Worm (Caenorhabditis elegans) whole organism, midembryonic: Measurements from ENCODE around the gene Y41E3.7.

Experiments
- T22C8.4 ChIP-seq: fragments of 200-800 bp; sonication (Bioruptor generic); IDR thresholded peaks from 2 replicates; pipeline ENCODE4 v1.3.6; 2022; ENCODE audit warnings: missing genetic modification characterization, missing compliant biosample characterization
- cog-1 ChIP-seq: sonication (generic microtip); optimal IDR thresholded peaks from 2 replicates; lab custom pipeline; 2016; ENCODE audit warnings: missing genetic modification characterization, missing compliant biosample characterization
- flt-1 ChIP-seq: fragments of 200-800 bp; sonication (Bioruptor generic); IDR thresholded peaks from 2 replicates; pipeline ENCODE4 v1.3.6; 2022; ENCODE audit warnings: missing genetic modification characterization, missing compliant biosample characterization
- klf-2 ChIP-seq: fragments of 200-800 bp; sonication (Bioruptor generic); conservative IDR thresholded peaks from 2 replicates; pipeline ENCODE4 v1.3.6; 2022; ENCODE audit warnings: missing genetic modification reagents, missing genetic modification characterization, missing compliant biosample characterization
- med-1 ChIP-seq: sonication (generic microtip); optimal IDR thresholded peaks from 2 replicates; lab custom pipeline; 2017; ENCODE audit warnings: missing genetic modification characterization, mild to moderate bottlenecking, missing compliant biosample characterization, antibody characterized with exemption, missing genetic modification reagents; ENCODE audit not compliant: insufficient read depth
- ref-1 ChIP-seq: fragments of 200-800 bp; sonication (Bioruptor generic); conservative IDR thresholded peaks from 2 replicates; pipeline ENCODE4 v1.3.6; 2022; ENCODE audit warnings: missing genetic modification reagents, missing genetic modification characterization, missing compliant biosample characterization
- tab-1 ChIP-seq: fragments of 200-800 bp; sonication (Bioruptor generic); IDR thresholded peaks from 2 replicates; pipeline ENCODE4 v1.3.6; 2022; ENCODE audit warnings: missing genetic modification characterization, missing compliant biosample characterization
- ztf-23 ChIP-seq: fragments of 200-800 bp; sonication (Bioruptor generic); IDR thresholded peaks from 2 replicates; pipeline ENCODE4 v1.3.6; 2022; ENCODE audit warnings: missing genetic modification reagents, missing genetic modification characterization, missing compliant biosample characterization
- ztf-29 ChIP-seq: fragments of 200-800 bp; sonication (Bioruptor generic); IDR thresholded peaks from 2 replicates; pipeline ENCODE4 v1.3.6; 2022; ENCODE audit warnings: missing genetic modification reagents, missing genetic modification characterization, missing compliant biosample characterization

Y41E3.7 gene

ce11 chrIV:15051045-15051444, 37.2 kb downstream of the Y41E3.7 start:
- TF ChIP-seq flt-1: no peak
- TF ChIP-seq T22C8.4 (GFP tag; lab: Robert Waterston, UW): no peak
- TF ChIP-seq cog-1 (tag; lab: Kevin White, UChicago): no peak
- TF ChIP-seq ztf-29 (GFP tag; lab: Robert Waterston, UW): no peak

- TF ChIP-seq tab-1 (GFP tag; lab: Robert Waterston, UW) (no peak), ztf-29 (GFP tag; lab: Robert Waterston, UW) (no peak), cog-1 (tag; lab: Kevin White, UChicago) (no peak), flt-1 (no peak), T22C8.4 (GFP tag; lab: Robert Waterston, UW) (no peak), ref-1 (GFP tag; lab: Robert Waterston, UW) (no peak), klf-2 (GFP tag; lab: Robert Waterston, UW) (no peak), med-1 (GFP tag; lab: Kevin White, UChicago) (no peak), ztf-23 (GFP tag; lab: Robert Waterston, UW) (no peak)
Observed at ce11 chrIV:15053271-15053670, 39.4 kb downstream of the Y41E3.7 start, which contains the start of gene srt-47. srt-47 (minus strand) TSS chrIV:15053371.

ce11 chrIV:15056081-15056586, 42.3 kb downstream of the Y41E3.7 start, which contains the start of gene Y41E3.19:
Y41E3.19 (plus strand) TSS chrIV:15056131.
- no peak for TF ChIP-seq ztf-23 (GFP tag; lab: Robert Waterston, UW)
- TF ChIP-seq ztf-29 (GFP tag; lab: Robert Waterston, UW): no peak
- no peak for TF ChIP-seq klf-2 (GFP tag; lab: Robert Waterston, UW)
- TF ChIP-seq ref-1 (GFP tag; lab: Robert Waterston, UW): no peak
- no peak for TF ChIP-seq cog-1 (tag; lab: Kevin White, UChicago)
- TF ChIP-seq tab-1 (GFP tag; lab: Robert Waterston, UW): no peak
- no peak for TF ChIP-seq T22C8.4 (GFP tag; lab: Robert Waterston, UW)
- no peak for TF ChIP-seq med-1 (GFP tag; lab: Kevin White, UChicago)
- TF ChIP-seq flt-1: no peak

DNA sequence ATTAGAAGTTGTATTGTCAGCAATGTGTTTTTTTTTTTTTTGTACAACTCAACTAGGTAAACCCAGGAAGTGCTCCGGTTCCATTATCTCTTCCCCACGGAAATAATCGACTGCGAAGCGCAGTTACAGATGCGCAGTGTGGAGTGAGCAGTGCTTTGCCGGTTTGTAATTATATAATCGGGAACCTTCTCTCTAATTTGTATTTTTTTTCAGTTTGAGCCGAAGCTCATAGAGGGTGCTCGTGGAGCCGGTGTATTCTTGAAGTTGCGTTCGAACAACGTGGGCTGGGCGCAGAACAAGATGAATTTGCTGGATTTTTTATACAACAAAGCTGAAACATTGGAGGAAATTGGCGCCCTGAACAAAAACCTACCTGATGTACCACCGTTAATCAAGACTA, 44.2 kb downstream of the Y41E3.7 start, which contains the start of gene Y41E3.13:
TSS of gene Y41E3.13 (plus strand) at position 301 of the 400 bp plus-strand sequence.
- no peak for TF ChIP-seq tab-1 (GFP tag; lab: Robert Waterston, UW)

DNA sequence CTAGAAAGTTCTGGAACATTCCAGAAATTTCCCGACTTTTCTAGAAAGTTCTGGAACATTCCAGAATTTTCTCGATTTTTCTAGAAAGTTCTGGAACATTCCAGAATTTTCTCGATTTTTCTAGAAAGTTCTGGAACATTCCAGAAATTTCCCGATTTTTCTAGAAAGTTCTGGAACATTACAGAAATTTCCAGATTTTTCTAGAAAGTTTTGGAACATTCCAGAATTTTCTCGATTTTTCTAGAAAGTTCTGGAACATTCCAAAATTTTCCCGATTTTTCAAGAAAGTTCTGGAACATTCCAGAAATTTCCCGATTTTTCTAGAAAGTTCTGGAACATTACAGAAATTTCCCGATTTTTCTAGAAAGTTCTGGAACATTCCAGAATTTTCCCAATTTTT, 45.3 kb downstream of the Y41E3.7 start:
- TF ChIP-seq flt-1: peak; percentile 93

DNA sequence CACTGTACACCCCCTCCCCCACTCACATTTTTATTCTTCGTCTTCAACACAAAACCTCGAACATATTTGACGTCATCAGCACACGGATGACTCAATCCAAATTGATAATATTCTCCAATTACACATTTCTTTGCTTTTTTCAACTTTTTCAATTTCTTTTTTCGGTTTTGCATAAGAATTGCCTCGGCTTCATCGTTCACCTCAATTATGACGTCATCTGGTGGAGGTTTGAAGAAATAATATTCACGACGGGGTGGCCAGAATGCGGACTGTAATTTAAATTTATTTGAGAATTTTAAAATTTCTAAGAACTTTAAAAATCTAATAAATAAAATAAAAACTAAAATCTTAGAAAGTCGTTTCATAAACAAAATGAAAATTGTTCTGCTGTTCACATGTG, 50.0 kb downstream of the Y41E3.7 start:
- no peak for TF ChIP-seq flt-1
- TF ChIP-seq cog-1 (tag; lab: Kevin White, UChicago): no peak

ce11 chrIV:15065653-15066052, 51.8 kb downstream of the Y41E3.7 start, which contains the start of gene Y41E3.18:
Y41E3.18 (minus strand) TSS chrIV:15065753.
- TF ChIP-seq flt-1 (no peak), cog-1 (tag; lab: Kevin White, UChicago) (no peak), med-1 (GFP tag; lab: Kevin White, UChicago) (no peak), tab-1 (GFP tag; lab: Robert Waterston, UW) (no peak), ref-1 (GFP tag; lab: Robert Waterston, UW) (no peak), ztf-29 (GFP tag; lab: Robert Waterston, UW) (no peak), klf-2 (GFP tag; lab: Robert Waterston, UW) (no peak), T22C8.4 (GFP tag; lab: Robert Waterston, UW) (no peak), ztf-23 (GFP tag; lab: Robert Waterston, UW) (no peak)

DNA sequence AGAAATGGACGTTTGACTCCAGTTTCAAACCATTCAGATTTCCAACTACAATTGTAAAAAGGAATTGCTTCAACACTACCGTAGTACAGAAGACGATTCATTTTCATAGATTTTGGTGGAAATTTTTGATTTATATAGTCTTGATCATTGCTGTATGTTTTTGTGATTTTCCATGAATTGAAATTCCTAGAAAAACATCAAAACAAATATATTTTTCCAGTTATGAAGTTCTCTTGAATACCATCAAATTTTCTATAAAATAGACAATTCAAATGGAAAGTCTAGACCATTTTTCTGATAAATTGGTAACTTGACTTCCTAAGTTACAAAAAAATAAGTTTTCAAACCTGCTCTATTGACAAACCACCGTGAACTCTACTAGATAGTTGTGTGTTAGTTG, 55.0 kb downstream of the Y41E3.7 start, which contains the start of gene srt-48:
TSS of gene srt-48 (minus strand) at position 101 of the 400 bp plus-strand sequence.
- TF ChIP-seq ztf-29 (GFP tag; lab: Robert Waterston, UW): no peak
- TF ChIP-seq med-1 (GFP tag; lab: Kevin White, UChicago): no peak

ce11 chrIV:15074392-15074791, 60.6 kb downstream of the Y41E3.7 start, which contains the start of gene srt-50:
srt-50 (plus strand) TSS chrIV:15074692.
- TF ChIP-seq tab-1 (GFP tag; lab: Robert Waterston, UW): no peak
- no peak for TF ChIP-seq cog-1 (tag; lab: Kevin White, UChicago)
- no peak for TF ChIP-seq ref-1 (GFP tag; lab: Robert Waterston, UW)
- TF ChIP-seq flt-1: no peak
- TF ChIP-seq ztf-23 (GFP tag; lab: Robert Waterston, UW): no peak
- TF ChIP-seq T22C8.4 (GFP tag; lab: Robert Waterston, UW): no peak
- no peak for TF ChIP-seq med-1 (GFP tag; lab: Kevin White, UChicago)
- no peak for TF ChIP-seq ztf-29 (GFP tag; lab: Robert Waterston, UW)
- TF ChIP-seq klf-2 (GFP tag; lab: Robert Waterston, UW): no peak
